Worm (Caenorhabditis elegans) whole organism, L1 larva: ENCODE measurements around the gene F22F4.9.

ENCODE experiments used
- C04F5.9 ChIP-seq: sonication (generic microtip); optimal IDR thresholded peaks from 2 replicates; lab custom pipeline; 2016; ENCODE audit warnings: missing genetic modification characterization, missing compliant biosample characterization
- C16A3.4 ChIP-seq: fragments of 150-350 bp; optimal IDR thresholded peaks from 2 replicates; lab custom pipeline; 2014; ENCODE audit warnings: missing biosample characterization, missing genetic modification characterization
- aha-1 ChIP-seq: fragments of 150-350 bp; optimal IDR thresholded peaks from 2 replicates; lab custom pipeline; 2014; ENCODE audit warnings: missing biosample characterization, missing genetic modification characterization
- alr-1 ChIP-seq: fragments of 200-800 bp; sonication (Bioruptor generic); optimal IDR thresholded peaks from 2 replicates; lab custom pipeline; 2018; ENCODE audit warnings: borderline replicate concordance, mild to moderate bottlenecking, missing genetic modification characterization, missing compliant biosample characterization
- ama-1 ChIP-seq: fragments of 150-350 bp; optimal IDR thresholded peaks from 2 replicates; lab custom pipeline; 2014
- ces-1 ChIP-seq: fragments of 150-350 bp; optimal IDR thresholded peaks from 2 replicates; lab custom pipeline; 2014; ENCODE audit warnings: missing biosample characterization, missing genetic modification reagents, missing genetic modification characterization
- dpl-1 ChIP-seq, 3 experiments: fragments of 150-350 bp in 2 of 3; sonication (generic microtip) in 1 of 3; optimal IDR thresholded peaks; 2 replicates each; lab custom pipeline; 2014 to 2017; ENCODE audit warnings: missing biosample characterization in 3 of 3, missing genetic modification characterization in 3 of 3, missing genetic modification reagents in 3 of 3
- dsc-1 ChIP-seq: sonication (generic microtip); optimal IDR thresholded peaks from 2 replicates; lab custom pipeline; 2016; ENCODE audit warnings: mild to moderate bottlenecking, missing genetic modification characterization, missing compliant biosample characterization
- efl-1 ChIP-seq, 4 experiments: fragments of 150-350 bp; optimal IDR thresholded peaks in 3 of 4; peaks in 1 of 4; 1 replicate in 1 of 4; 2 replicates in 3 of 4; lab custom pipeline; 2014; ENCODE audit warnings: missing biosample characterization in 2 of 4, missing genetic modification characterization in 2 of 4, missing genetic modification reagents in 2 of 4
- egl-27 ChIP-seq, 2 experiments: fragments of 150-350 bp in 1 of 2; sonication (generic microtip); optimal IDR thresholded peaks; 3 replicates each; lab custom pipeline; 2017 to 2018; ENCODE audit warnings: missing biosample characterization in 2 of 2, missing genetic modification characterization in 2 of 2, missing genetic modification reagents in 2 of 2
- elt-3 ChIP-seq, 6 experiments: fragments of 150-350 bp in 1 of 6; sonication (generic microtip); optimal IDR thresholded peaks; 2 replicates each; lab custom pipeline; 2017 to 2018; ENCODE audit warnings: missing biosample characterization in 6 of 6, missing genetic modification characterization in 6 of 6, inconsistent platforms in 1 of 6
- fkh-10 ChIP-seq: sonication (generic microtip); optimal IDR thresholded peaks from 2 replicates; lab custom pipeline; 2017; ENCODE audit warnings: missing biosample characterization, missing genetic modification reagents, missing genetic modification characterization
- fkh-8 ChIP-seq: sonication (generic microtip); optimal IDR thresholded peaks from 2 replicates; lab custom pipeline; 2016; ENCODE audit warnings: mild to moderate bottlenecking, missing genetic modification characterization, missing compliant biosample characterization
- fos-1 ChIP-seq: fragments of 150-350 bp; optimal IDR thresholded peaks from 2 replicates; lab custom pipeline; 2014; ENCODE audit warnings: missing biosample characterization, missing genetic modification characterization
- hlh-17 ChIP-seq: fragments of 200-800 bp; sonication (Bioruptor generic); optimal IDR thresholded peaks from 2 replicates; lab custom pipeline; 2018; ENCODE audit warnings: missing genetic modification characterization, mild to moderate bottlenecking, missing compliant biosample characterization, moderate library complexity, borderline replicate concordance
- hlh-4 ChIP-seq: sonication (generic microtip); optimal IDR thresholded peaks from 2 replicates; lab custom pipeline; 2016; ENCODE audit warnings: mild to moderate bottlenecking, missing genetic modification characterization, missing compliant biosample characterization
- hpl-2 ChIP-seq: fragments of 150-350 bp; optimal IDR thresholded peaks from 2 replicates; lab custom pipeline; 2014; ENCODE audit warnings: missing biosample characterization, missing genetic modification reagents, missing genetic modification characterization
- lin-14 ChIP-seq: fragments of 200-800 bp; sonication (Bioruptor generic); optimal IDR thresholded peaks from 2 replicates; lab custom pipeline; 2018; ENCODE audit warnings: mild to moderate bottlenecking, missing genetic modification characterization, moderate library complexity, missing compliant biosample characterization
- lin-15B ChIP-seq: fragments of 150-350 bp; sonication (generic microtip); optimal IDR thresholded peaks from 3 replicates; lab custom pipeline; 2014; ENCODE audit warnings: missing biosample characterization, missing genetic modification characterization
- lin-35 ChIP-seq, 2 experiments: fragments of 150-350 bp; optimal IDR thresholded peaks; 2 replicates each; lab custom pipeline; 2014; ENCODE audit warnings: missing biosample characterization in 2 of 2, missing genetic modification characterization in 2 of 2, missing genetic modification reagents in 2 of 2
- lin-39 ChIP-seq: fragments of 150-350 bp; optimal IDR thresholded peaks from 2 replicates; lab custom pipeline; 2014; ENCODE audit warnings: missing biosample characterization, missing genetic modification reagents, missing genetic modification characterization
- lir-3 ChIP-seq: sonication (generic microtip); optimal IDR thresholded peaks from 2 replicates; lab custom pipeline; 2016; ENCODE audit warnings: mild to moderate bottlenecking, missing genetic modification characterization, moderate library complexity, missing compliant biosample characterization; ENCODE audit not compliant: poor library complexity
- lsy-2 ChIP-seq, 2 experiments: fragments of 150-350 bp; optimal IDR thresholded peaks; 2 replicates each; lab custom pipeline; 2014; ENCODE audit warnings: missing biosample characterization in 2 of 2, missing genetic modification characterization in 2 of 2
- mab-9 ChIP-seq: fragments of 200-800 bp; sonication (Bioruptor generic); IDR thresholded peaks from 2 replicates; pipeline ENCODE4 v1.3.6; 2022; ENCODE audit warnings: missing genetic modification reagents, missing genetic modification characterization, missing compliant biosample characterization
- mdl-1 ChIP-seq, 2 experiments: fragments of 150-350 bp; optimal IDR thresholded peaks; 2 replicates each; lab custom pipeline; 2014 to 2017; ENCODE audit warnings: missing biosample characterization in 2 of 2, missing genetic modification characterization in 2 of 2, inconsistent platforms in 1 of 2
- mef-2 ChIP-seq: fragments of 150-350 bp; optimal IDR thresholded peaks from 2 replicates; lab custom pipeline; 2014; ENCODE audit warnings: missing biosample characterization, missing genetic modification characterization
- mep-1 ChIP-seq: fragments of 150-350 bp; optimal IDR thresholded peaks from 2 replicates; lab custom pipeline; 2014; ENCODE audit warnings: missing biosample characterization, missing genetic modification characterization
- nhr-11 ChIP-seq: fragments of 150-350 bp; optimal IDR thresholded peaks from 2 replicates; lab custom pipeline; 2014; ENCODE audit warnings: missing biosample characterization, missing genetic modification characterization
- nhr-12 ChIP-seq: sonication (generic microtip); optimal IDR thresholded peaks from 2 replicates; lab custom pipeline; 2017; ENCODE audit warnings: missing biosample characterization, missing genetic modification characterization
- nhr-237 ChIP-seq: fragments of 150-350 bp; optimal IDR thresholded peaks from 2 replicates; lab custom pipeline; 2014; ENCODE audit warnings: missing biosample characterization, missing genetic modification characterization
- nhr-28 ChIP-seq: fragments of 150-350 bp; optimal IDR thresholded peaks from 2 replicates; lab custom pipeline; 2014; ENCODE audit warnings: missing biosample characterization, missing genetic modification characterization
- nhr-47 ChIP-seq: sonication (generic microtip); optimal IDR thresholded peaks from 2 replicates; lab custom pipeline; 2016; ENCODE audit warnings: mild to moderate bottlenecking, missing genetic modification characterization, moderate library complexity, missing compliant biosample characterization
- nhr-71 ChIP-seq: sonication (generic microtip); optimal IDR thresholded peaks from 2 replicates; lab custom pipeline; 2016; ENCODE audit warnings: mild to moderate bottlenecking, missing genetic modification characterization, moderate library complexity, missing compliant biosample characterization
- nhr-76 ChIP-seq: sonication (generic microtip); optimal IDR thresholded peaks from 2 replicates; lab custom pipeline; 2017; ENCODE audit warnings: missing biosample characterization, missing genetic modification characterization
- nhr-77 ChIP-seq: fragments of 150-350 bp; optimal IDR thresholded peaks from 2 replicates; lab custom pipeline; 2014; ENCODE audit warnings: missing biosample characterization, missing genetic modification characterization
- nhr-84 ChIP-seq: sonication (generic microtip); optimal IDR thresholded peaks from 2 replicates; lab custom pipeline; 2017; ENCODE audit warnings: missing biosample characterization, missing genetic modification characterization
- nhr-85 ChIP-seq: sonication (generic microtip); peaks from one replicate; lab custom pipeline; 2016; ENCODE audit warnings: missing genetic modification characterization, inconsistent platforms, missing compliant biosample characterization
- nhr-90 ChIP-seq: sonication (generic microtip); optimal IDR thresholded peaks from 2 replicates; lab custom pipeline; 2016; ENCODE audit warnings: mild to moderate bottlenecking, missing genetic modification characterization, missing compliant biosample characterization; ENCODE audit not compliant: poor library complexity
- pag-3 ChIP-seq: sonication (generic microtip); optimal IDR thresholded peaks from 2 replicates; lab custom pipeline; 2017; ENCODE audit warnings: missing genetic modification characterization, mild to moderate bottlenecking, missing compliant biosample characterization, antibody characterized with exemption, borderline replicate concordance; ENCODE audit not compliant: insufficient read depth
- pax-3 ChIP-seq: fragments of 200-800 bp; sonication (Bioruptor generic); optimal IDR thresholded peaks from 2 replicates; lab custom pipeline; 2018; ENCODE audit warnings: mild to moderate bottlenecking, missing genetic modification characterization, moderate library complexity, missing compliant biosample characterization
- pqm-1 ChIP-seq: sonication (generic microtip); optimal IDR thresholded peaks from 3 replicates; lab custom pipeline; 2017; ENCODE audit warnings: missing biosample characterization, missing genetic modification characterization
- rnt-1 ChIP-seq: sonication (generic microtip); optimal IDR thresholded peaks from 2 replicates; lab custom pipeline; 2016; ENCODE audit warnings: mild to moderate bottlenecking, missing genetic modification characterization, moderate library complexity, missing compliant biosample characterization
- skn-1 ChIP-seq: fragments of 150-350 bp; optimal IDR thresholded peaks from 2 replicates; lab custom pipeline; 2014; ENCODE audit warnings: missing biosample characterization, missing genetic modification characterization
- sox-4 ChIP-seq: sonication (generic microtip); optimal IDR thresholded peaks from 2 replicates; lab custom pipeline; 2016; ENCODE audit warnings: missing genetic modification characterization, missing compliant biosample characterization
- sptf-1 ChIP-seq: fragments of 150-350 bp; optimal IDR thresholded peaks from 2 replicates; lab custom pipeline; 2014; ENCODE audit warnings: missing biosample characterization, missing genetic modification characterization
- sup-37 ChIP-seq: fragments of 200-800 bp; sonication (Bioruptor generic); optimal IDR thresholded peaks from 2 replicates; lab custom pipeline; 2018; ENCODE audit warnings: mild to moderate bottlenecking, missing genetic modification characterization, missing compliant biosample characterization
- tbx-2 ChIP-seq: sonication (generic microtip); optimal IDR thresholded peaks from 2 replicates; lab custom pipeline; 2016; ENCODE audit warnings: missing genetic modification characterization, missing compliant biosample characterization
- tlp-1 ChIP-seq: fragments of 150-350 bp; optimal IDR thresholded peaks from 2 replicates; lab custom pipeline; 2014; ENCODE audit warnings: missing biosample characterization, missing genetic modification characterization
- unc-86 ChIP-seq: sonication (generic microtip); optimal IDR thresholded peaks from 2 replicates; lab custom pipeline; 2016; ENCODE audit warnings: missing genetic modification characterization, missing compliant biosample characterization
- xbp-1 ChIP-seq: sonication (generic microtip); optimal IDR thresholded peaks from 2 replicates; lab custom pipeline; 2016; ENCODE audit warnings: missing genetic modification characterization, missing compliant biosample characterization
- zag-1 ChIP-seq: fragments of 150-350 bp; optimal IDR thresholded peaks from 2 replicates; lab custom pipeline; 2014; ENCODE audit warnings: missing biosample characterization, missing genetic modification characterization
- zip-4 ChIP-seq: fragments of 200-800 bp; sonication (Bioruptor generic); optimal IDR thresholded peaks from 2 replicates; lab custom pipeline; 2018; ENCODE audit warnings: mild to moderate bottlenecking, missing genetic modification characterization, moderate library complexity, missing compliant biosample characterization
- ztf-11 ChIP-seq, 2 experiments: sonication (generic microtip); optimal IDR thresholded peaks; 2 replicates each; lab custom pipeline; 2016 to 2017; ENCODE audit warnings: missing genetic modification characterization in 2 of 2, missing biosample characterization in 1 of 2, missing compliant biosample characterization in 1 of 2

The F22F4.9 gene

ce11 chrX:5953174-5953573 lies 46.1 kb downstream of the F22F4.9 start, which contains the start of the genes R07E4.5 and R07E4.3 (continued):
- TF ChIP-seq zag-1 (tag; lab: Kevin White, UChicago) (no peak), nhr-47 (tag; lab: Kevin White, UChicago) (peak; percentile 71), hpl-2 (GFP tag; lab: Kevin White, UChicago) (no peak), unc-86 (tag; lab: Kevin White, UChicago) (peak; percentile 45), lin-15B (tag; lab: Kevin White, UChicago) (peak; percentile 70), dsc-1 (tag; lab: Kevin White, UChicago) (peak; percentile 48), alr-1 (no peak), C04F5.9 (tag; lab: Kevin White, UChicago) (no peak), xbp-1 (tag; lab: Kevin White, UChicago) (peak; percentile 86), pax-3 (tag; lab: Kevin White, UChicago) (no peak), efl-1 (optimal IDR thresholded peaks at IDR 0.05; lab: Kevin White, UChicago) (peak; percentile 67 to 76), efl-1 (GFP tag; optimal IDR thresholded peaks at IDR 0.05 in 1 of 2; lab: Kevin White, UChicago) (peak; percentile 77 to 94), aha-1 (tag; lab: Kevin White, UChicago) (no peak), nhr-77 (tag; lab: Kevin White, UChicago) (peak; percentile 59), ces-1 (GFP tag; lab: Kevin White, UChicago) (no peak), lin-39 (tag; lab: Kevin White, UChicago) (no peak), fos-1 (no peak), nhr-237 (tag; lab: Kevin White, UChicago) (no peak), mef-2 (tag; lab: Kevin White, UChicago) (no peak), rnt-1 (tag; lab: Kevin White, UChicago) (no peak), sptf-1 (tag; lab: Kevin White, UChicago) (no peak), zip-4 (GFP tag; lab: Kevin White, UChicago) (no peak), ama-1 (lab: Kevin White, UChicago) (no peak), mep-1 (tag; lab: Kevin White, UChicago) (peak; percentile 70), lsy-2 (tag; optimal IDR thresholded peaks at IDR 0.05; lab: Kevin White, UChicago) (peak; percentile 60 to 87), nhr-84 (tag; lab: Kevin White, UChicago) (no peak), tlp-1 (tag; lab: Kevin White, UChicago) (no peak), pqm-1 (no peak), nhr-11 (tag; lab: Kevin White, UChicago) (no peak), nhr-76 (tag; lab: Kevin White, UChicago) (no peak), sox-4 (tag; lab: Kevin White, UChicago) (no peak), skn-1 (tag; lab: Kevin White, UChicago) (peak; percentile 61), ztf-11 (tag; optimal IDR thresholded peaks at IDR 0.05; lab: Kevin White, UChicago) (no peak), fkh-10 (no peak), mdl-1 (tag; optimal IDR thresholded peaks at IDR 0.05; lab: Kevin White, UChicago) (peak in 1 of 2 experiments; percentile 76), elt-3 (tag; optimal IDR thresholded peaks at IDR 0.05; lab: Kevin White, UChicago) (peak in 2 of 6 experiments; percentile 12 to 76), nhr-71 (tag; lab: Kevin White, UChicago) (peak; percentile 81), dpl-1 (GFP tag; optimal IDR thresholded peaks at IDR 0.05; lab: Kevin White, UChicago) (peak; percentile 57 to 74 (median 71)), hlh-17 (GFP tag; lab: Kevin White, UChicago) (no peak), nhr-12 (tag; lab: Kevin White, UChicago) (no peak), tbx-2 (tag; lab: Kevin White, UChicago) (peak; percentile 64), pag-3 (tag; lab: Kevin White, UChicago) (no peak), mab-9 (GFP tag; lab: Robert Waterston, UW) (no peak), C16A3.4 (tag; lab: Kevin White, UChicago) (peak; percentile 93), lin-35 (GFP tag; optimal IDR thresholded peaks at IDR 0.05; lab: Kevin White, UChicago) (peak; percentile 80 to 87), lir-3 (tag; lab: Kevin White, UChicago) (no peak), lin-14 (GFP tag; lab: Kevin White, UChicago) (peak; percentile 77), sup-37 (no peak), nhr-28 (tag; lab: Kevin White, UChicago) (no peak), nhr-85 (tag; lab: Kevin White, UChicago) (peak; percentile 77), nhr-90 (tag; lab: Kevin White, UChicago) (peak; percentile 75), egl-27 (tag; optimal IDR thresholded peaks at IDR 0.05; lab: Kevin White, UChicago) (no peak), hlh-4 (tag; lab: Kevin White, UChicago) (no peak), fkh-8 (tag; lab: Kevin White, UChicago) (peak; percentile 65)
